Worm (Caenorhabditis elegans): Measurements from ENCODE around the gene Y40B10A.11.

Gene Y40B10A.11

DNA sequence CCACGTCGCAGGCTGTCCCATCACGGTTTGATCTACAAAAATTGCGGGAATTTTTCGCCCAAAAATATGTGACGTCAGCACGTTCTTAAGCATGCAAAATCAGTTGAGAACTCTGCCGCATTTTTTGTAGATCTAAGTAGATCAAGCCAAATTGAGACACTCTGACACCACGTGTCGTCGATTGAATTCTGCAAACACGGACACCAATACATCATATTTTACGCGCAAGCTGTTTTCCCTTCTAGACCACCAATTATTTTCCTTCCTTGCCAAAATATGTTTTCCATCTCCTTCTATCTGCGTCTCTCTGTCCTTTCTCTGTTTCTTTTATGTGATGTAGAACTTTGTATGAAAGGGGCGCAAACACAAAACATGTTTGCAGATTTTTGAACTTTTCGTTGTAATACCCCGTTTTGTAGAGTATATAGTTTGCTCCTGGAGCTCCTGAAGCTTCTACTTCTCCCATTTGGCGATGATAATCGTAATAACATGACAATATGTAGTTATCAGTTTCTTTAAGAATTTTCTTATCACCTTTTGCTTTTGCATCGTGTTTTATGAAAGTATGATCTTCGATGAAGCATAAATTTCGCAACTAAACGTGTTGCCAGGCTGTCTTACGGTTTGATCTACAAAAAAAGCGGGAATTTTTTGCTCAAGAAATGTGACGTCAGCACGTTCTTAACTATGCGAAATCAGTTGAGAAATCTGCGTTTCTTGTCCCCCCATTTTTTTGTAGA lies 4.5 kb upstream of the Y40B10A.11 start (continued):
- no peak for TF ChIP-seq mef-2 (tag; optimal IDR thresholded peaks at IDR 0.05)
- TF ChIP-seq C04F5.9 (tag; optimal IDR thresholded peaks at IDR 0.05) = no peak
- no peak for TF ChIP-seq sptf-1 (tag; optimal IDR thresholded peaks at IDR 0.05)
- TF ChIP-seq lin-14 (GFP tag; optimal IDR thresholded peaks at IDR 0.05) = peak; percentile 87
- TF ChIP-seq egl-13 (tag; optimal IDR thresholded peaks at IDR 0.05) = no peak
- no peak for TF ChIP-seq nhr-237 (tag; optimal IDR thresholded peaks at IDR 0.05)
- TF ChIP-seq unc-98 (GFP tag; IDR thresholded peaks at IDR 0.05) = no peak
- peak; percentile 8 for TF ChIP-seq nhr-71 (tag; optimal IDR thresholded peaks at IDR 0.05)

DNA sequence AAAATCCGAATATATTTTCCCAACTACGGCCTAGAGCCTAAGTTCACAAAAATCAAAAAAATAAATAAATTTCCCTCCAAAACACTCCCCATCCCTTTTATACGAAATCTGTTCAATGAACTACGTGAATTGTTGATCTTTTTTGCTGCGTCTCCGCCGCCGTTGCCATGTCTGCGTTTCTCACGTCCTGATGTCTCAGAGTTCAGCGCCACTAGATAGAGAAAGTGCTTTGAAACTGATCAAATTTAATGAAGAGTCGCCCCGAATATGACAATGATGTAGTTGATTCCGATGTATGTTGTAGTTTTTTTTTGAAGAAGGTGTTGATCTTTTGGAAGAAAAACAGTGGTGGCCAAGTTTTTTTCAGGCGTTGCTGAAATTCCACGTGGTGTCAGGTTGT lies 2.8 kb upstream of the Y40B10A.11 start:
- TF ChIP-seq nhr-90 (tag; optimal IDR thresholded peaks at IDR 0.05; ENCODE audit: poor library complexity) (no peak), efl-1 (optimal IDR thresholded peaks at IDR 0.05) (peak in 1 of 2 experiments; percentile 0), efl-1 (GFP tag; optimal IDR thresholded peaks at IDR 0.05 in 1 of 2) (no peak), xbp-1 (tag; optimal IDR thresholded peaks at IDR 0.05) (no peak), blmp-1 (tag; optimal IDR thresholded peaks at IDR 0.05) (peak; percentile 55), unc-98 (GFP tag; IDR thresholded peaks at IDR 0.05) (no peak), tlp-1 (tag; optimal IDR thresholded peaks at IDR 0.05) (no peak), dpl-1 (GFP tag; optimal IDR thresholded peaks at IDR 0.05) (no peak), nhr-237 (tag; optimal IDR thresholded peaks at IDR 0.05) (no peak), ztf-11 (tag; optimal IDR thresholded peaks at IDR 0.05) (no peak), sptf-1 (tag; optimal IDR thresholded peaks at IDR 0.05) (no peak), snu-23 (GFP tag; optimal IDR thresholded peaks at IDR 0.05) (no peak), nhr-20 (tag; optimal IDR thresholded peaks at IDR 0.05) (peak; percentile 20)

DNA sequence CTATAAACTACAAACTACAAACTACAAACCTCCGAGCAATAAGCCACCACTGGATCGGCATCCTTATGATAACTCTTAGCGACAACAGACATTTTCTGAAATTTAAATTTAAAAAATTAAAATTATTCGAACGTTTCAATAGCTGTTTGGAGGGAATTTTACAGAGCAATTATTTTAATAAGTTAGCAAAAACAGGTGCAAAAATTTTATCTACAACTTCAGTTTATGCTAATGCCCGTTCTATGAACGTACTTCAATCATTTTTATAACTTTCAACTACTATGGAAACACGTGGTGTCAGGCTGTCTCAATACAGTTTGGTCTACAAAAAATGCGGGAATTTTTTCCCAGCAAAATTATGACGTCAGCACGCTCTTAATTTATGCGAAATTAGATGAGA lies 2.1 kb upstream of the Y40B10A.11 start, which contains the start of gene comt-5:
TSS of gene comt-5 (minus strand) at position 101 of the 400 bp plus-strand sequence.
- TF ChIP-seq C16A3.4 (tag; optimal IDR thresholded peaks at IDR 0.05) (no peak), efl-1 (optimal IDR thresholded peaks at IDR 0.05) (no peak), efl-1 (GFP tag; optimal IDR thresholded peaks at IDR 0.05 in 1 of 2) (no peak), unc-98 (GFP tag; IDR thresholded peaks at IDR 0.05) (no peak), nhr-85 (tag) (no peak), ceh-63 (GFP tag; optimal IDR thresholded peaks at IDR 0.05) (no peak), ztf-4 (tag; optimal IDR thresholded peaks at IDR 0.05) (no peak), nhr-12 (tag; optimal IDR thresholded peaks at IDR 0.05) (no peak), nhr-71 (tag; optimal IDR thresholded peaks at IDR 0.05) (no peak), sup-37 (GFP tag; optimal IDR thresholded peaks at IDR 0.05) (no peak), fkh-8 (tag; optimal IDR thresholded peaks at IDR 0.05) (no peak), irx-1 (tag; optimal IDR thresholded peaks at IDR 0.05) (no peak), nhr-19 (GFP tag; conservative IDR thresholded peaks at IDR 0.05) (no peak), ets-5 (GFP tag; IDR thresholded peaks at IDR 0.05) (no peak), unc-62 (GFP tag; optimal IDR thresholded peaks at IDR 0.05) (no peak), egl-13 (tag; optimal IDR thresholded peaks at IDR 0.05) (no peak)

DNA sequence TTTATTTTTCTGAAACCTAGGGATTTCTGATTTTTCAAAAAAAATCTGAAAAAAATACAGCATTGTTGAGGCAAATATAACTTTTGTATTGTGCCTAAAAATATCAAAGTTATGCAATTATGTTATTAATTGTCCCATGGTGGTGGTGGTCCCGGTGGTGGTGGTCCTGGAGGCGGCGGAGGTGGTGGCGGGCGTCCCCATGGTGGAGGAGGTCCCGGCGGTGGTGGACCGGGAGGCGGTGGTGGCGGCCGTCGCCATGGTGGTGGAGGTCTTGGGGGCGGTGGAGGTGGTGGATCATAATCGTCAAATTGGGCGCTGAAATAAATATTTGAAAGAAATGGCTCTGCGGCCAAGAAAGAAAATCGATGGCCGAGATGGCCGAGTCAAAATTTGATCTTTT lies 617 bp downstream of the Y40B10A.11 start:
- no peak for TF ChIP-seq lin-14 (GFP tag; optimal IDR thresholded peaks at IDR 0.05)
- peak; percentile 78 for TF ChIP-seq ceh-8 (GFP tag; optimal IDR thresholded peaks at IDR 0.05)

ce11 chrV:2050136-2050535 lies 1.3 kb downstream of the Y40B10A.11 start, which contains the start of gene comt-4:
Gene comt-4, minus strand, starts transcription at chrV:2050185.
- TF ChIP-seq zag-1 (tag; optimal IDR thresholded peaks at IDR 0.05) (no peak), nhr-20 (tag; optimal IDR thresholded peaks at IDR 0.05) (peak; percentile 28), elt-3 (tag; optimal IDR thresholded peaks at IDR 0.05) (peak in 3 of 6 experiments; percentile 2 to 45 (median 33))

- TF ChIP-seq fkh-8 (tag; optimal IDR thresholded peaks at IDR 0.05) (peak; percentile 27), nhr-47 (tag; optimal IDR thresholded peaks at IDR 0.05) (peak; percentile 26), ceh-8 (GFP tag; optimal IDR thresholded peaks at IDR 0.05) (peak; percentile 6), vab-15 (tag; optimal IDR thresholded peaks at IDR 0.05) (no peak), sox-4 (tag; optimal IDR thresholded peaks at IDR 0.05) (no peak)
Measured at ce11 chrV:2045956-2046355, 5.5 kb downstream of the Y40B10A.11 start, which contains the start of gene Y40B10A.5. Gene Y40B10A.5, minus strand, starts transcription at chrV:2046056.

Data from whole organism, L1 larva.